Fruit fly (Drosophila melanogaster) Kc167 (cell line): ENCODE results near the gene Fer1HCH.

Experiments
- Myc ChIP-seq: fragments of >200 bp; optimal IDR thresholded peaks from 2 replicates; lab custom pipeline; 2017; ENCODE audit warnings: missing external identifiers
- Sin3A ChIP-seq: fragments of >200 bp; optimal IDR thresholded peaks from 2 replicates; lab custom pipeline; 2018; ENCODE audit warnings: missing external identifiers
- h ChIP-seq: fragments of >200 bp; optimal IDR thresholded peaks from 3 replicates; lab custom pipeline; 2018; ENCODE audit warnings: missing external identifiers
- insv ChIP-seq: fragments of >200 bp; optimal IDR thresholded peaks from 3 replicates; lab custom pipeline; 2018; ENCODE audit warnings: missing external identifiers
- ttk ChIP-seq: sonication (Bioruptor generic); optimal IDR thresholded peaks from 2 replicates; lab custom pipeline; 2017; ENCODE audit warnings: missing external identifiers

DNA sequence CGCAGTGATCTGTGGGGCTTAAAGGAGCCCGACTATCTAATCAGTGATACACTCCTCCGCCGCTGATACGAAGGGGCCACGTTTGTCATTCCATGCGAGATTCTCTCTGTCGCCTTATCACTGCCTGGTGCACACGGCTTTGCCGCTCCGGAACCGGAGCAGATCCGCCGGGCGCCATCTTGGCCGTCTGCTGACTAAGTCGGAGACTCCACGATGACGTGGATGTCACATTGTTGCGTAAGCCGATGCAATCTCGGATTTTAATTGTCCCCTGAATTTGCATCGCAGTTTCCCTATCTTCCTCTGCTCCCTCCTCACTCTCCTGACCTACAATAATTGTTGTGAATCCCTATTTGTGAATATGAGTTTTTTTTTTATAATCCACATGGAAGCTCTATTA, 3.1 kb upstream of the Fer1HCH start:
- TF ChIP-seq ttk (lab: Kevin White, UChicago): no peak
- TF ChIP-seq insv (lab: Kevin White, UChicago): no peak
- TF ChIP-seq h (lab: Kevin White, UChicago): no peak
- no peak for TF ChIP-seq Sin3A (lab: Kevin White, UChicago)
- TF ChIP-seq Myc (lab: Kevin White, UChicago): no peak
